4 worm cellular contexts compared by ENCODE assay signal in genomic region chrV:6784853-6785492, ce11.
TF ChIP-seq lines count a peak whose summit lies in the region.

Gene spn-4 (minus strand): TSS chrV:6784903.
Gene spe-39 (plus strand): TSS chrV:6785451.

TF ChIP-seq in whole organism, L2 larva, 48 proteins besides CTCF, POLR2A, EP300 and RAD21 (continues in another document):
- TF ChIP-seq mab-5 (tag; optimal IDR thresholded peaks at IDR 0.05; lab: Kevin White, UChicago) (peak; percentile 75), nhr-6 (tag; optimal IDR thresholded peaks at IDR 0.05; lab: Kevin White, UChicago) (no peak), lin-39 (tag; optimal IDR thresholded peaks at IDR 0.05; lab: Kevin White, UChicago) (no peak), peb-1 (tag; optimal IDR thresholded peaks at IDR 0.05; lab: Kevin White, UChicago) (no peak), ztf-1 (GFP tag; conservative IDR thresholded peaks at IDR 0.05; lab: Robert Waterston, UW) (no peak), nhr-21 (tag; optimal IDR thresholded peaks at IDR 0.05; lab: Kevin White, UChicago) (peak; percentile 30), nhr-12 (tag; optimal IDR thresholded peaks at IDR 0.05; lab: Kevin White, UChicago) (no peak), sma-3 (GFP tag; optimal IDR thresholded peaks at IDR 0.05; lab: Kevin White, UChicago) (peak; percentile 71), zag-1 (tag; optimal IDR thresholded peaks at IDR 0.05; lab: Kevin White, UChicago) (peak; percentile 2), gmeb-1 (tag; optimal IDR thresholded peaks at IDR 0.05; lab: Kevin White, UChicago) (peak; percentile 96), ztf-11 (tag; optimal IDR thresholded peaks at IDR 0.05; lab: Kevin White, UChicago) (peak; percentile 25), nhr-10 (tag; optimal IDR thresholded peaks at IDR 0.05; lab: Kevin White, UChicago) (no peak), unc-39 (tag; optimal IDR thresholded peaks at IDR 0.05; lab: Kevin White, UChicago) (no peak), R02D3.7 (tag; optimal IDR thresholded peaks at IDR 0.05; lab: Kevin White, UChicago) (peak; percentile 45), nhr-23 (tag; optimal IDR thresholded peaks at IDR 0.05; lab: Kevin White, UChicago) (no peak), blmp-1 (tag; optimal IDR thresholded peaks at IDR 0.05; lab: Kevin White, UChicago; ENCODE audit: insufficient read depth) (peak; percentile 24), egl-27 (tag; optimal IDR thresholded peaks at IDR 0.05; lab: Kevin White, UChicago) (peak; percentile 46), nhr-11 (tag; optimal IDR thresholded peaks at IDR 0.05; lab: Kevin White, UChicago) (no peak), nhr-77 (tag; optimal IDR thresholded peaks at IDR 0.05; lab: Kevin White, UChicago) (no peak), F13H6.1 (tag; optimal IDR thresholded peaks at IDR 0.05; lab: Kevin White, UChicago) (peak; percentile 74), lin-11 (tag; optimal IDR thresholded peaks at IDR 0.05; lab: Kevin White, UChicago) (peak; percentile 71), lin-13 (GFP tag; optimal IDR thresholded peaks at IDR 0.05; lab: Kevin White, UChicago) (peak; percentile 64), aly-2 (tag; optimal IDR thresholded peaks at IDR 0.05; lab: Kevin White, UChicago) (no peak)

TF ChIP-seq in whole organism, L4 larva, 104 proteins besides CTCF, POLR2A, EP300 and RAD21 (continues in another document):
- TF ChIP-seq ZK337.2 (GFP tag; IDR thresholded peaks at IDR 0.05; lab: Robert Waterston, UW) (no peak), snpc-1.2 (GFP tag; IDR thresholded peaks at IDR 0.05; lab: Robert Waterston, UW) (0 out of 2 replicates have a peak, but pooled peaks have one; percentile 51), lim-7 (GFP tag; IDR thresholded peaks at IDR 0.05; lab: Robert Waterston, UW) (no peak), mes-2 (tag; optimal IDR thresholded peaks at IDR 0.05; lab: Kevin White, UChicago; ENCODE audit: poor library complexity, severe bottlenecking) (peak; percentile 93), pha-4 (GFP tag; IDR thresholded peaks at IDR 0.05; lab: Robert Waterston, UW) (peak; percentile 58; the same call in 1 of the 2 replicates), pha-4 (tag; optimal IDR thresholded peaks at IDR 0.05; lab: Kevin White, UChicago) (peak; percentile 31), nhr-6 (tag; optimal IDR thresholded peaks at IDR 0.05; lab: Kevin White, UChicago) (peak; percentile 76), sdz-12 (GFP tag; optimal IDR thresholded peaks at IDR 0.05; lab: Kevin White, UChicago) (no peak), jun-1 (tag; optimal IDR thresholded peaks at IDR 0.05; lab: Kevin White, UChicago) (no peak), ceh-32 (tag; optimal IDR thresholded peaks at IDR 0.05; lab: Kevin White, UChicago; ENCODE audit: poor library complexity) (no peak), daf-16 (GFP tag; optimal IDR thresholded peaks at IDR 0.05; lab: Kevin White, UChicago) (peak in 1 of 2 experiments; percentile 17), daf-16 (tag; optimal IDR thresholded peaks at IDR 0.05; lab: Kevin White, UChicago) (no peak), nhr-41 (GFP tag; IDR thresholded peaks at IDR 0.05; lab: Robert Waterston, UW) (no peak), ceh-62 (tag; optimal IDR thresholded peaks at IDR 0.05; lab: Kevin White, UChicago) (no peak), rbr-2 (tag; optimal IDR thresholded peaks at IDR 0.05; lab: Kevin White, UChicago) (peak; percentile 40), lin-38 (GFP tag; IDR thresholded peaks at IDR 0.05; lab: Robert Waterston, UW) (peak; percentile 73), dmd-6 (GFP tag; IDR thresholded peaks at IDR 0.05; lab: Robert Waterston, UW) (peak; percentile 53; the same call in 1 of the 2 replicates), mdt-29 (GFP tag; IDR thresholded peaks at IDR 0.05; lab: Robert Waterston, UW) (no peak), F26F4.8 (GFP tag; conservative IDR thresholded peaks at IDR 0.05; lab: Robert Waterston, UW) (no peak), egl-27 (tag; optimal IDR thresholded peaks at IDR 0.05; lab: Kevin White, UChicago) (no peak), hmg-1.1 (GFP tag; IDR thresholded peaks at IDR 0.05; lab: Robert Waterston, UW) (peak; percentile 70; the same call in 1 of the 2 replicates), spr-1 (tag; optimal IDR thresholded peaks at IDR 0.05; lab: Kevin White, UChicago) (peak; percentile 36), nhr-42 (GFP tag; IDR thresholded peaks at IDR 0.05; lab: Robert Waterston, UW) (no peak)

TF ChIP-seq in whole organism, late embryonic, 69 proteins besides CTCF, POLR2A, EP300 and RAD21 (continues in another document):
- TF ChIP-seq sox-2 (GFP tag; IDR thresholded peaks at IDR 0.05; lab: Robert Waterston, UW) (peak; percentile 62), unc-55 (GFP tag; optimal IDR thresholded peaks at IDR 0.05; lab: Kevin White, UChicago) (peak; percentile 1), ceh-34 (tag; optimal IDR thresholded peaks at IDR 0.05; lab: Kevin White, UChicago) (no peak), rnt-1 (tag; optimal IDR thresholded peaks at IDR 0.05; lab: Kevin White, UChicago) (no peak), nhr-11 (tag; optimal IDR thresholded peaks at IDR 0.05; lab: Kevin White, UChicago) (no peak), pha-2 (tag; optimal IDR thresholded peaks at IDR 0.05; lab: Kevin White, UChicago) (no peak), Y22D7AL.16 (tag; optimal IDR thresholded peaks at IDR 0.05; lab: Kevin White, UChicago) (peak; percentile 30), ets-4 (tag; optimal IDR thresholded peaks at IDR 0.05; lab: Kevin White, UChicago) (no peak), hlh-13 (GFP tag; optimal IDR thresholded peaks at IDR 0.05; lab: Kevin White, UChicago) (no peak), elt-2 (tag; optimal IDR thresholded peaks at IDR 0.05; lab: Kevin White, UChicago) (peak; percentile 59), ama-1 (optimal IDR thresholded peaks at IDR 0.05; lab: Kevin White, UChicago) (no peak), npax-4 (tag; optimal IDR thresholded peaks at IDR 0.05; lab: Kevin White, UChicago) (no peak), pax-1 (tag; optimal IDR thresholded peaks at IDR 0.05; lab: Kevin White, UChicago) (peak; percentile 64), ceh-24 (tag; optimal IDR thresholded peaks at IDR 0.05; lab: Kevin White, UChicago) (no peak), ref-2 (tag; optimal IDR thresholded peaks at IDR 0.05; lab: Kevin White, UChicago) (peak; percentile 16), unc-3 (GFP tag; conservative IDR thresholded peaks at IDR 0.05; lab: Robert Waterston, UW) (no peak), unc-3 (tag; optimal IDR thresholded peaks at IDR 0.05; lab: Kevin White, UChicago) (no peak), ztf-16 (tag; optimal IDR thresholded peaks at IDR 0.05; lab: Kevin White, UChicago) (peak; percentile 29), eyg-1 (tag; optimal IDR thresholded peaks at IDR 0.05; lab: Kevin White, UChicago) (no peak), fkh-6 (tag; optimal IDR thresholded peaks at IDR 0.05; lab: Kevin White, UChicago) (no peak), C08G9.2 (tag; optimal IDR thresholded peaks at IDR 0.05; lab: Kevin White, UChicago) (peak; percentile 39), lin-11 (tag; optimal IDR thresholded peaks at IDR 0.05; lab: Kevin White, UChicago) (no peak), ceh-18 (tag; optimal IDR thresholded peaks at IDR 0.05; lab: Kevin White, UChicago) (no peak), ceh-9 (tag; optimal IDR thresholded peaks at IDR 0.05; lab: Kevin White, UChicago) (no peak), nfya-1 (tag; optimal IDR thresholded peaks at IDR 0.05; lab: Kevin White, UChicago) (peak; percentile 74), madf-2 (tag; optimal IDR thresholded peaks at IDR 0.05; lab: Kevin White, UChicago) (peak; percentile 47), ceh-14 (tag; optimal IDR thresholded peaks at IDR 0.05; lab: Kevin White, UChicago) (peak; percentile 8)

TF ChIP-seq in whole organism, mixed stage, embryonic, 35 proteins besides CTCF, POLR2A, EP300 and RAD21 (continues in another document):
- TF ChIP-seq nhr-76 (tag; optimal IDR thresholded peaks at IDR 0.05; lab: Kevin White, UChicago) = no peak
- no peak for TF ChIP-seq tbx-8 (GFP tag; optimal IDR thresholded peaks at IDR 0.05; lab: Kevin White, UChicago)
- TF ChIP-seq blmp-1 (tag; optimal IDR thresholded peaks at IDR 0.05; lab: Kevin White, UChicago) = peak; percentile 30
- peak; percentile 48 for TF ChIP-seq mab-5 (tag; optimal IDR thresholded peaks at IDR 0.05; lab: Kevin White, UChicago)
- no peak for TF ChIP-seq ceh-83 (GFP tag; optimal IDR thresholded peaks at IDR 0.05; lab: Kevin White, UChicago)
- no peak for TF ChIP-seq mls-2 (tag; optimal IDR thresholded peaks at IDR 0.05; lab: Kevin White, UChicago)
- peak; percentile 15 for TF ChIP-seq ham-2 (GFP tag; optimal IDR thresholded peaks at IDR 0.05; lab: Kevin White, UChicago)
- TF ChIP-seq snpc-4 (tag; optimal IDR thresholded peaks at IDR 0.05; lab: Kevin White, UChicago) = no peak
- no peak for TF ChIP-seq ceh-43 (GFP tag; optimal IDR thresholded peaks at IDR 0.05; lab: Kevin White, UChicago)
- peak; percentile 69 for TF ChIP-seq sptf-1 (tag; optimal IDR thresholded peaks at IDR 0.05; lab: Kevin White, UChicago)
- peak; percentile 79 for TF ChIP-seq ces-1 (GFP tag; optimal IDR thresholded peaks at IDR 0.05; lab: Kevin White, UChicago)
- TF ChIP-seq ceh-39 (tag; optimal IDR thresholded peaks at IDR 0.05; lab: Kevin White, UChicago) = peak; percentile 13
- no peak for TF ChIP-seq unc-120 (tag; optimal IDR thresholded peaks at IDR 0.05; lab: Kevin White, UChicago; ENCODE audit: poor library complexity, severe bottlenecking)
- no peak for TF ChIP-seq unc-62 (GFP tag; optimal IDR thresholded peaks at IDR 0.05; lab: Kevin White, UChicago)
- peak; percentile 26 for TF ChIP-seq hlh-1 (tag; optimal IDR thresholded peaks at IDR 0.05; lab: Kevin White, UChicago)
- no peak for TF ChIP-seq sem-2 (GFP tag; optimal IDR thresholded peaks at IDR 0.05; lab: Kevin White, UChicago)
- TF ChIP-seq elt-3 (tag; optimal IDR thresholded peaks at IDR 0.05; lab: Kevin White, UChicago) = no peak
- peak; percentile 49 for TF ChIP-seq M03D4.4 (tag; optimal IDR thresholded peaks at IDR 0.05; lab: Kevin White, UChicago)
- TF ChIP-seq zip-8 (tag; optimal IDR thresholded peaks at IDR 0.05; lab: Kevin White, UChicago) = no peak
- TF ChIP-seq unc-39 (tag; optimal IDR thresholded peaks at IDR 0.05; lab: Kevin White, UChicago) = no peak
- TF ChIP-seq nhr-237 (tag; optimal IDR thresholded peaks at IDR 0.05; lab: Kevin White, UChicago) = peak; percentile 47
- TF ChIP-seq ztf-11 (tag; optimal IDR thresholded peaks at IDR 0.05; lab: Kevin White, UChicago) = peak; percentile 50
- TF ChIP-seq flh-1 (GFP tag; optimal IDR thresholded peaks at IDR 0.05; lab: Kevin White, UChicago) = no peak
- peak; percentile 6 for TF ChIP-seq elt-1 (tag; optimal IDR thresholded peaks at IDR 0.05; lab: Kevin White, UChicago; ENCODE audit: borderline replicate concordance, insufficient read depth)
- no peak for TF ChIP-seq nhr-28 (tag; optimal IDR thresholded peaks at IDR 0.05; lab: Kevin White, UChicago)
- no peak for TF ChIP-seq drap-1 (GFP tag; optimal IDR thresholded peaks at IDR 0.05; lab: Kevin White, UChicago)
- TF ChIP-seq nhr-2 (tag; optimal IDR thresholded peaks at IDR 0.05; lab: Kevin White, UChicago) = peak; percentile 29
- TF ChIP-seq lsy-2 (tag; optimal IDR thresholded peaks at IDR 0.05; lab: Kevin White, UChicago) = peak; percentile 49
- no peak for TF ChIP-seq cnd-1 (tag; optimal IDR thresholded peaks at IDR 0.05; lab: Kevin White, UChicago)
- TF ChIP-seq nhr-12 (tag; optimal IDR thresholded peaks at IDR 0.05; lab: Kevin White, UChicago) = peak; percentile 38
